Worm (Caenorhabditis elegans) whole organism, L2 larva: Measurements from ENCODE around the gene cua-1.

Experiments used
- alr-1 ChIP-seq: fragments of 150-350 bp; optimal IDR thresholded peaks from 2 replicates; lab custom pipeline; 2014; ENCODE audit warnings: missing biosample characterization, missing genetic modification characterization
- blmp-1 ChIP-seq: sonication (generic microtip); optimal IDR thresholded peaks from 2 replicates; lab custom pipeline; 2017; ENCODE audit warnings: missing genetic modification characterization, mild to moderate bottlenecking, missing compliant biosample characterization, antibody characterized with exemption, moderate library complexity; ENCODE audit not compliant: insufficient read depth
- fos-1 ChIP-seq: fragments of 150-350 bp; optimal IDR thresholded peaks from 2 replicates; lab custom pipeline; 2014; ENCODE audit warnings: missing biosample characterization, missing genetic modification characterization
- lin-39 ChIP-seq: fragments of 150-350 bp; optimal IDR thresholded peaks from 2 replicates; lab custom pipeline; 2014; ENCODE audit warnings: missing biosample characterization, missing genetic modification reagents, missing genetic modification characterization
- unc-39 ChIP-seq: fragments of 150-350 bp; optimal IDR thresholded peaks from 2 replicates; lab custom pipeline; 2014; ENCODE audit warnings: missing biosample characterization, missing genetic modification characterization

DNA sequence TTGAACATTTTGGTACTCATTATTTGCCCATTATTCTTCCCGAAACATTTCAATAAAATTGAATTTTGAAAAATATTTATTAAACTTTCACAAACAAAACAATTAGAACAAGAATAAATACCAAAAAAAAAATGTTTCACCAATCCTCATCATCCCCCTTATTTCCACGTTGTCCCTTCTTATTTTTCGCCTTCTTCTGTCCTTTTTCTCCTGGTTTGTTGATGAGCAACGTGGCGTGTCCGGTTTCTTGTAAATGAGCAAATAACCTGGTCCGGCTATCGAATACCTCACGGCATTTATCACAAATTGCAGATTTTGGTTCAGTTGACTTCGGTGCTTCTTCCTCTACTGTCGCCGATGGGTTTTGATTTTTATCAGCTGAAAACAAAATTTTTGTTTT is 64.3 kb downstream of the cua-1 start:
- no peak for TF ChIP-seq alr-1
- no peak for TF ChIP-seq fos-1 (tag; lab: Kevin White, UChicago)
- no peak for TF ChIP-seq blmp-1 (tag; lab: Kevin White, UChicago)
- TF ChIP-seq unc-39 (tag; lab: Kevin White, UChicago): no peak
- TF ChIP-seq lin-39: no peak
